Fruit fly (Drosophila melanogaster) whole organism, embryonic: ENCODE data around the gene dmGlut.
A peak's percentile ranks its signal among the peaks of the same experiment; 100 is the strongest.

Source experiments
- Abd-B ChIP-seq: fragments of 200-800 bp; sonication (Bioruptor generic); optimal IDR thresholded peaks from 2 replicates; lab custom pipeline; 2018; ENCODE audit warnings: missing biosample characterization, mild to moderate bottlenecking, missing genetic modification characterization, moderate library complexity
- Aef1 ChIP-seq: fragments of 200-800 bp; sonication (Bioruptor generic); IDR thresholded peaks from 3 replicates; pipeline ENCODE4 v1.3.6; 2022; ENCODE audit warnings: missing biosample characterization, missing genetic modification characterization
- Bdp1 ChIP-seq: fragments of 200-800 bp; sonication (Bioruptor generic); optimal IDR thresholded peaks from 3 replicates; lab custom pipeline; 2016; ENCODE audit warnings: missing biosample characterization, missing genetic modification characterization
- CG10147 ChIP-seq: fragments of 200-800 bp; sonication (Bioruptor generic); optimal IDR thresholded peaks from 2 replicates; lab custom pipeline; 2019; ENCODE audit warnings: missing biosample characterization, mild to moderate bottlenecking, missing genetic modification characterization, moderate library complexity
- CG11247 ChIP-seq: fragments of 200-800 bp; sonication (Bioruptor generic); IDR thresholded peaks from 2 replicates; pipeline ENCODE4 v1.3.6; 2022; ENCODE audit warnings: missing biosample characterization, missing genetic modification characterization
- CG13287 ChIP-seq: fragments of 200-800 bp; sonication (Bioruptor generic); IDR thresholded peaks from 2 replicates; pipeline ENCODE4 v1.3.6; 2022; ENCODE audit warnings: missing biosample characterization, missing genetic modification characterization; ENCODE audit not compliant: partially characterized antibody
- CG15479 ChIP-seq: fragments of 200-800 bp; sonication (Bioruptor generic); optimal IDR thresholded peaks from 3 replicates; lab custom pipeline; 2019; ENCODE audit warnings: missing biosample characterization, mild to moderate bottlenecking, missing genetic modification characterization, moderate library complexity
- CG1603 ChIP-seq: fragments of 200-800 bp; sonication (Bioruptor generic); optimal IDR thresholded peaks from 2 replicates; lab custom pipeline; 2019; ENCODE audit warnings: missing biosample characterization, mild to moderate bottlenecking, missing genetic modification characterization, moderate library complexity
- CG16815 ChIP-seq: fragments of 200-800 bp; sonication (Bioruptor generic); optimal IDR thresholded peaks from 3 replicates; lab custom pipeline; 2017; ENCODE audit warnings: missing biosample characterization, mild to moderate bottlenecking, missing genetic modification characterization
- CG1832 ChIP-seq: fragments of 200-800 bp; sonication (Bioruptor generic); optimal IDR thresholded peaks from 2 replicates; lab custom pipeline; 2017; ENCODE audit warnings: missing biosample characterization, mild to moderate bottlenecking, missing genetic modification characterization, inconsistent platforms
- CG2120 ChIP-seq: fragments of 200-800 bp; sonication (Bioruptor generic); optimal IDR thresholded peaks from 3 replicates; lab custom pipeline; 2016; ENCODE audit warnings: missing biosample characterization, missing genetic modification characterization
- CG3065 ChIP-seq: fragments of 200-800 bp; sonication (Bioruptor generic); optimal IDR thresholded peaks from 2 replicates; lab custom pipeline; 2016; ENCODE audit warnings: missing biosample characterization, missing genetic modification characterization
- CG3281 ChIP-seq: fragments of 200-800 bp; sonication (Bioruptor generic); optimal IDR thresholded peaks from 3 replicates; lab custom pipeline; 2017; ENCODE audit warnings: missing biosample characterization, mild to moderate bottlenecking, missing genetic modification characterization
- CG33557 ChIP-seq: fragments of 200-800 bp; sonication (Bioruptor generic); optimal IDR thresholded peaks from 2 replicates; lab custom pipeline; 2019; ENCODE audit warnings: missing biosample characterization, mild to moderate bottlenecking, missing genetic modification characterization, moderate library complexity
- CG34224 ChIP-seq: fragments of 200-800 bp; sonication (Bioruptor generic); IDR thresholded peaks from 3 replicates; pipeline ENCODE4 v1.3.6; 2022; ENCODE audit warnings: missing biosample characterization, missing genetic modification characterization; ENCODE audit not compliant: partially characterized antibody
- CG4404 ChIP-seq: fragments of 200-800 bp; sonication (Bioruptor generic); IDR thresholded peaks from 2 replicates; pipeline ENCODE4 v1.3.6; 2022; ENCODE audit warnings: missing biosample characterization, missing genetic modification characterization
- CG4854 ChIP-seq: fragments of 200-800 bp; sonication (Bioruptor generic); optimal IDR thresholded peaks from 2 replicates; lab custom pipeline; 2016; ENCODE audit warnings: missing biosample characterization, missing genetic modification characterization, inconsistent platforms
- CG6254 ChIP-seq: fragments of 200-800 bp; sonication (Bioruptor generic); optimal IDR thresholded peaks from 3 replicates; lab custom pipeline; 2017; ENCODE audit warnings: mild to moderate bottlenecking, missing biosample characterization, missing genetic modification reagents, missing genetic modification characterization
- CG6689 ChIP-seq: fragments of 200-800 bp; sonication (Bioruptor generic); IDR thresholded peaks from 2 replicates; pipeline ENCODE4 v1.3.6; 2022; ENCODE audit warnings: missing biosample characterization, missing genetic modification characterization
- CG7372 ChIP-seq: fragments of 200-800 bp; sonication (Bioruptor generic); IDR thresholded peaks from 2 replicates; pipeline ENCODE4 v1.3.6; 2022; ENCODE audit warnings: missing biosample characterization, missing genetic modification characterization
- CTCF ChIP-seq: fragments of 200-800 bp; sonication (Bioruptor generic); optimal IDR thresholded peaks from 2 replicates; lab custom pipeline; 2017; ENCODE audit warnings: missing biosample characterization, mild to moderate bottlenecking, missing genetic modification characterization, moderate library complexity
- Eip74EF ChIP-seq, 2 experiments: fragments of 200-800 bp in 1 of 2; fragments of >200 bp in 1 of 2; sonication (Bioruptor generic) in 1 of 2; optimal IDR thresholded peaks; 2 replicates each; lab custom pipeline; 2017 to 2019; ENCODE audit warnings: missing biosample characterization in 2 of 2, missing genetic modification characterization in 2 of 2, mild to moderate bottlenecking in 1 of 2, moderate library complexity in 1 of 2
- Ets65A ChIP-seq: fragments of 200-800 bp; sonication (Bioruptor generic); peaks from one replicate; lab custom pipeline; 2016; ENCODE audit warnings: missing biosample characterization, missing genetic modification characterization
- Gug ChIP-seq: fragments of 200-800 bp; sonication (Bioruptor generic); IDR thresholded peaks from 4 replicates; pipeline ENCODE4 v1.3.6; 2022; ENCODE audit warnings: missing biosample characterization, missing genetic modification characterization
- Lhr ChIP-seq: fragments of 200-800 bp; sonication (Bioruptor generic); optimal IDR thresholded peaks from 3 replicates; lab custom pipeline; 2017; ENCODE audit warnings: mild to moderate bottlenecking, missing biosample characterization, missing genetic modification reagents, missing genetic modification characterization
- Nf-YB ChIP-seq: fragments of 200-800 bp; sonication (Bioruptor generic); optimal IDR thresholded peaks from 3 replicates; lab custom pipeline; 2019; ENCODE audit warnings: missing biosample characterization, mild to moderate bottlenecking, missing genetic modification characterization, moderate library complexity
- Nf-YC ChIP-seq: fragments of 200-800 bp; optimal IDR thresholded peaks from 3 replicates; lab custom pipeline; 2019; ENCODE audit warnings: missing biosample characterization, mild to moderate bottlenecking, missing genetic modification characterization, moderate library complexity
- Oaz ChIP-seq: fragments of 200-800 bp; sonication (Bioruptor generic); IDR thresholded peaks from 2 replicates; pipeline ENCODE4 v1.3.6; 2022; ENCODE audit warnings: missing biosample characterization, missing genetic modification characterization
- Poxn ChIP-seq: fragments of 200-800 bp; sonication (Bioruptor generic); IDR thresholded peaks from 2 replicates; pipeline ENCODE4 v1.3.6; 2022; ENCODE audit warnings: missing biosample characterization, missing genetic modification characterization
- Xbp1 ChIP-seq: fragments of 200-800 bp; sonication (Bioruptor generic); optimal IDR thresholded peaks from 3 replicates; lab custom pipeline; 2016; ENCODE audit warnings: missing biosample characterization, mild to moderate bottlenecking, missing genetic modification characterization
- abd-A ChIP-seq: fragments of 200-800 bp; sonication (Bioruptor generic); optimal IDR thresholded peaks from 3 replicates; lab custom pipeline; 2019; ENCODE audit warnings: missing biosample characterization, mild to moderate bottlenecking, missing genetic modification characterization, moderate library complexity
- bbx ChIP-seq: fragments of 200-800 bp; sonication (Bioruptor generic); IDR thresholded peaks from 2 replicates; pipeline ENCODE4 v1.3.6; 2022; ENCODE audit warnings: missing biosample characterization, missing genetic modification characterization; ENCODE audit not compliant: partially characterized antibody
- disco-r ChIP-seq: fragments of 200-800 bp; sonication (Bioruptor generic); optimal IDR thresholded peaks from 2 replicates; lab custom pipeline; 2016; ENCODE audit warnings: missing biosample characterization, missing genetic modification characterization
- esg ChIP-seq: fragments of 200-800 bp; sonication (Bioruptor generic); conservative IDR thresholded peaks from 2 replicates; pipeline ENCODE4 v1.3.6; 2022; ENCODE audit warnings: missing biosample characterization, missing genetic modification characterization
- gce ChIP-seq: fragments of 200-800 bp; sonication (Bioruptor generic); IDR thresholded peaks from 3 replicates; pipeline ENCODE4 v1.3.6; 2022; ENCODE audit warnings: missing biosample characterization, missing genetic modification characterization
- hth ChIP-seq: fragments of >200 bp; optimal IDR thresholded peaks from 2 replicates; lab custom pipeline; 2017; ENCODE audit warnings: inconsistent platforms
- insv ChIP-seq, 2 experiments: fragments of 200-800 bp; sonication (Bioruptor generic); optimal IDR thresholded peaks; 3 replicates each; lab custom pipeline; 2016 to 2018; ENCODE audit warnings: missing biosample characterization in 2 of 2, missing genetic modification characterization in 2 of 2
- jigr1 ChIP-seq: fragments of 200-800 bp; sonication (Bioruptor generic); IDR thresholded peaks from 3 replicates; pipeline ENCODE4 v1.3.6; 2022; ENCODE audit warnings: missing biosample characterization, missing genetic modification characterization
- klu ChIP-seq: fragments of 200-800 bp; sonication (Bioruptor generic); IDR thresholded peaks from 2 replicates; pipeline ENCODE4 v1.3.6; 2022; ENCODE audit warnings: missing biosample characterization, missing genetic modification characterization
- nmo ChIP-seq: fragments of 200-800 bp; sonication (Bioruptor generic); optimal IDR thresholded peaks from 2 replicates; lab custom pipeline; 2018; ENCODE audit warnings: missing biosample characterization, mild to moderate bottlenecking, missing genetic modification characterization, moderate library complexity
- onecut ChIP-seq: fragments of 200-800 bp; sonication (Bioruptor generic); IDR thresholded peaks from 2 replicates; pipeline ENCODE4 v1.3.6; 2022; ENCODE audit warnings: missing biosample characterization, missing genetic modification characterization
- org-1 ChIP-seq: fragments of 200-800 bp; sonication (Bioruptor generic); optimal IDR thresholded peaks from 2 replicates; lab custom pipeline; 2017; ENCODE audit warnings: missing biosample characterization, missing genetic modification characterization
- otp ChIP-seq: fragments of 200-800 bp; sonication (Bioruptor generic); IDR thresholded peaks from 3 replicates; pipeline ENCODE4, ENCODE4 v1.3.6; 2022; ENCODE audit warnings: missing biosample characterization, missing genetic modification characterization
- pho ChIP-seq: fragments of 200-800 bp; sonication (Bioruptor generic); optimal IDR thresholded peaks from 2 replicates; lab custom pipeline; 2016; ENCODE audit warnings: missing biosample characterization, missing genetic modification characterization
- sens ChIP-seq: fragments of 200-800 bp; sonication (Bioruptor generic); peaks from one replicate; lab custom pipeline; 2016; ENCODE audit warnings: missing biosample characterization, missing genetic modification characterization
- sna ChIP-seq: fragments of 200-800 bp; sonication (Bioruptor generic); IDR thresholded peaks from 2 replicates; pipeline ENCODE4 v1.3.6; 2022; ENCODE audit warnings: missing biosample characterization, missing genetic modification characterization; ENCODE audit not compliant: partially characterized antibody
- sqz ChIP-seq: fragments of 200-800 bp; sonication (Bioruptor generic); optimal IDR thresholded peaks from 3 replicates; lab custom pipeline; 2018; ENCODE audit warnings: missing biosample characterization, mild to moderate bottlenecking, missing genetic modification characterization
- unpg ChIP-seq: fragments of 200-800 bp; sonication (Bioruptor generic); optimal IDR thresholded peaks from 3 replicates; lab custom pipeline; 2018; ENCODE audit warnings: missing biosample characterization, mild to moderate bottlenecking, missing genetic modification characterization, moderate library complexity
- zf30C ChIP-seq: fragments of 200-800 bp; sonication (Bioruptor generic); optimal IDR thresholded peaks from 3 replicates; lab custom pipeline; 2018; ENCODE audit warnings: missing biosample characterization, mild to moderate bottlenecking, missing genetic modification characterization

The dmGlut gene

DNA sequence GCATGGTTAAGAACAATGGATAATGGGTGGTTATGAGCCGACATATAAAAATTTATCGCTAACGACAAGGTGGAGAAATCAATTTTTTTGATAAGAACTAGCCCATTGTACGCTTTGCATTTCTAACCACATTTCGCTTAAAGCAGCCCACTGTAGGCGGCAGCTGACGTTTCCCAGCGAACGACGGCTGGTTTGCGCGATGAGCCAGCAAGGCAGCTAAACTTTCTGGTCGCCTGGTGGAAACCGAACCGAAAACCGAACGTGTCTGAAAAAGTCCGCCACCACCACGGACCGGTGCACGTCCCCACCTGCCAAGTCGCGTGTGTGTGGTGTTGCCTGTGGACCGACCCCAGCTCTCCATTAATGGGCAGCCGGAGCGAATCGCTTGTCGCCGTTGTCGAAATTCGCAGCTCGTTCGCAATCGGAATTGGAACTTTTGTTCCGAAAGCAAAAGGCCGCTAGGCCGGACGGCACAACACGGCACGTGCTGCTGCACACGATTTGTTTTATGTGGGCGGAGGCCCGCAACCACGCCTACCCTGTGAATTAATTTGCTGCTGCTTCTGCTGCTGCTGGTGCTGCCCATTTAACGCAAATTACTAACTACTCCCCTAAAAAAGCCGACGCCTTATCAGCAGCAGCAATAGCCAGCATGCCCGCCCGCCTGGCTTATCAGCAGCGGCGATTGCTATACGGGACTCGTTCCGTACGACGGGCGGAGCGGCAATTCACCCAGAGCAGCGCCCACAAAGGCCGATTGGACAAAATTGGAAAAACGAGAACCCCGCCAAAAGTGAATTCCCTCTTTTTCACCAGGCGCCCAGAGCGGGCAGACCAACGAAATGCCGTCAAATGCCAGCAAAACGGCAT is 24.1 kb upstream of the dmGlut start (continued):
- no peak for TF ChIP-seq CG11247 (GFP tag; lab: Robert Waterston, UW)
- TF ChIP-seq CG4854 (GFP tag; lab: Kevin White, UChicago) = no peak

DNA sequence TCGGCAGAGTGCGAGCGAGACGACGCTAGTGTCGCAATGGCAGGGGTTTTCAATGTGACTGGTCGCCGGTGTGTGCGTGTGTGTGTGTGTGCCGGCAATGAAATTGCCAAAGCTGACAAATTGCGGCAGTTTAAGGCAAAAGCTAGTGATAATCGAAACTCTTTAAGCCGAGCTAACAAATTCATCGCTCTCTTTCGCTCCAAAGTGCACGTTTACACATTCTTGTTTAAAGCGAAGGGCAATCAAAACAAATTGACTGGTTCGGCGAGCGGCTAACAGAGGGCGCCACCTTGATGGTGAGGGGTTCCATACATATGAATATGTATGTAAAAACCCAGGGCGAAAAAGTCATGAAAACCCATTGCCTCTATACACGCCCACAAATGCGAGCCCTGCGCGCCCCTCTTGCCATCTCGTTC is 23.4 kb upstream of the dmGlut start:
- TF ChIP-seq gce (no peak), CG4404 (no peak), zf30C (GFP tag; lab: Kevin White, UChicago) (no peak), Lhr (GFP tag; lab: Kevin White, UChicago) (peak; percentile 57), jigr1 (GFP tag; lab: Robert Waterston, UW) (no peak), CG1832 (peak; percentile 92), CG2120 (GFP tag; lab: Kevin White, UChicago) (no peak), CG3281 (no peak), CG33557 (GFP tag; lab: Kevin White, UChicago) (no peak), org-1 (GFP tag; lab: Kevin White, UChicago) (no peak), Eip74EF (GFP tag; optimal IDR thresholded peaks at IDR 0.05; lab: Kevin White, UChicago) (no peak), CG6689 (GFP tag; lab: Robert Waterston, UW) (no peak), Abd-B (GFP tag; lab: Kevin White, UChicago) (peak; percentile 56), CG34224 (GFP tag; lab: Robert Waterston, UW) (no peak), esg (GFP tag; lab: Robert Waterston, UW) (no peak), Nf-YB (peak; percentile 96), Nf-YC (peak; percentile 97), CG7372 (GFP tag; lab: Robert Waterston, UW) (no peak), Ets65A (GFP tag; lab: Kevin White, UChicago) (peak; percentile 7), bbx (GFP tag; lab: Robert Waterston, UW) (no peak), hth (lab: Kevin White, UChicago) (no peak), pho (GFP tag; lab: Kevin White, UChicago) (no peak), Poxn (no peak), CG15479 (GFP tag; lab: Kevin White, UChicago) (peak; percentile 73), abd-A (tag; lab: Kevin White, UChicago) (no peak), CG1603 (no peak), nmo (peak; percentile 13), CG13287 (no peak), sqz (GFP tag; lab: Kevin White, UChicago) (no peak), sna (GFP tag; lab: Robert Waterston, UW) (no peak), Gug (GFP tag; lab: Robert Waterston, UW) (no peak), Bdp1 (GFP tag; lab: Kevin White, UChicago) (no peak), sens (GFP tag; lab: Kevin White, UChicago) (no peak), Aef1 (no peak), unpg (GFP tag; lab: Kevin White, UChicago) (no peak), klu (GFP tag; lab: Robert Waterston, UW) (no peak), onecut (no peak), Oaz (no peak), otp (GFP tag; lab: Robert Waterston, UW) (no peak), disco-r (GFP tag; lab: Kevin White, UChicago) (no peak), CG10147 (GFP tag; lab: Kevin White, UChicago) (no peak), CG16815 (GFP tag; lab: Kevin White, UChicago) (no peak), Xbp1 (GFP tag; lab: Kevin White, UChicago) (no peak), CG6254 (GFP tag; lab: Kevin White, UChicago) (no peak), CTCF (GFP tag; lab: Kevin White, UChicago) (peak; percentile 96), insv (GFP tag; optimal IDR thresholded peaks at IDR 0.05; lab: Kevin White, UChicago) (peak in 1 of 2 experiments; percentile 48), CG3065 (GFP tag; lab: Kevin White, UChicago) (no peak)
